Worm (Caenorhabditis elegans) whole organism, early embryonic: ENCODE data around the gene Y43F8B.22.

Source experiments
- B0310.2 ChIP-seq: sonication (generic microtip); optimal IDR thresholded peaks from 2 replicates; lab custom pipeline; 2016; ENCODE audit warnings: mild to moderate bottlenecking, missing genetic modification characterization, missing compliant biosample characterization
- F13C5.2 ChIP-seq: sonication (generic microtip); optimal IDR thresholded peaks from 2 replicates; lab custom pipeline; 2017; ENCODE audit warnings: mild to moderate bottlenecking, missing genetic modification characterization, inconsistent platforms, missing compliant biosample characterization
- aly-1 ChIP-seq: sonication (generic microtip); optimal IDR thresholded peaks from 2 replicates; lab custom pipeline; 2016; ENCODE audit warnings: missing genetic modification characterization, missing compliant biosample characterization
- ama-1 ChIP-seq: fragments of 150-350 bp; optimal IDR thresholded peaks from 2 replicates; lab custom pipeline; 2014
- ceh-13 ChIP-seq: fragments of 200-800 bp; sonication (Bioruptor generic); optimal IDR thresholded peaks from 2 replicates; lab custom pipeline; 2018; ENCODE audit warnings: mild to moderate bottlenecking, missing genetic modification characterization, missing compliant biosample characterization
- ceh-36 ChIP-seq: sonication (generic microtip); optimal IDR thresholded peaks from 2 replicates; lab custom pipeline; 2016; ENCODE audit warnings: missing genetic modification characterization, inconsistent platforms, missing compliant biosample characterization
- ets-7 ChIP-seq: sonication (generic microtip); optimal IDR thresholded peaks from 2 replicates; lab custom pipeline; 2016; ENCODE audit warnings: missing genotype, missing genetic modification characterization, missing compliant biosample characterization
- flt-1 ChIP-seq: fragments of 200-800 bp; sonication (Bioruptor generic); IDR thresholded peaks from 2 replicates; pipeline ENCODE4 v1.3.6; 2022; ENCODE audit warnings: missing genetic modification characterization, missing compliant biosample characterization
- hmbx-1 ChIP-seq: sonication (generic microtip); optimal IDR thresholded peaks from 2 replicates; lab custom pipeline; 2016; ENCODE audit warnings: mild to moderate bottlenecking, missing genetic modification characterization, missing compliant biosample characterization
- hmg-4 ChIP-seq: fragments of 200-800 bp; sonication (Bioruptor generic); optimal IDR thresholded peaks from 2 replicates; lab custom pipeline; 2018; ENCODE audit warnings: mild to moderate bottlenecking, missing genetic modification characterization, missing compliant biosample characterization
- hnd-1 ChIP-seq: sonication (generic microtip); optimal IDR thresholded peaks from 2 replicates; lab custom pipeline; 2016; ENCODE audit warnings: missing genetic modification characterization, missing compliant biosample characterization
- pes-1 ChIP-seq: fragments of 200-800 bp; sonication (Bioruptor generic); IDR thresholded peaks from 2 replicates; pipeline ENCODE4 v1.3.6; 2022; ENCODE audit warnings: missing genetic modification reagents, missing genetic modification characterization, missing compliant biosample characterization
- scrt-1 ChIP-seq: fragments of 200-800 bp; sonication (Bioruptor generic); IDR thresholded peaks from 2 replicates; pipeline ENCODE4 v1.3.6; 2022; ENCODE audit warnings: missing genetic modification characterization, missing compliant biosample characterization
- sea-1 ChIP-seq: fragments of 200-800 bp; sonication (Bioruptor generic); conservative IDR thresholded peaks from 2 replicates; pipeline ENCODE4 v1.3.6; 2022; ENCODE audit warnings: missing genetic modification characterization, missing compliant biosample characterization
- tbx-11 ChIP-seq: fragments of 200-800 bp; sonication (Bioruptor generic); IDR thresholded peaks from 2 replicates; pipeline ENCODE4 v1.3.6; 2022; ENCODE audit warnings: missing genetic modification characterization, missing compliant biosample characterization
- tbx-37 ChIP-seq: fragments of 200-800 bp; sonication (Bioruptor generic); conservative IDR thresholded peaks from 2 replicates; pipeline ENCODE4 v1.3.6; 2022; ENCODE audit warnings: missing genetic modification reagents, missing genetic modification characterization, missing compliant biosample characterization
- tra-4 ChIP-seq: sonication (generic microtip); optimal IDR thresholded peaks from 2 replicates; lab custom pipeline; 2017; ENCODE audit warnings: missing genetic modification characterization, missing compliant biosample characterization

Gene Y43F8B.22

DNA sequence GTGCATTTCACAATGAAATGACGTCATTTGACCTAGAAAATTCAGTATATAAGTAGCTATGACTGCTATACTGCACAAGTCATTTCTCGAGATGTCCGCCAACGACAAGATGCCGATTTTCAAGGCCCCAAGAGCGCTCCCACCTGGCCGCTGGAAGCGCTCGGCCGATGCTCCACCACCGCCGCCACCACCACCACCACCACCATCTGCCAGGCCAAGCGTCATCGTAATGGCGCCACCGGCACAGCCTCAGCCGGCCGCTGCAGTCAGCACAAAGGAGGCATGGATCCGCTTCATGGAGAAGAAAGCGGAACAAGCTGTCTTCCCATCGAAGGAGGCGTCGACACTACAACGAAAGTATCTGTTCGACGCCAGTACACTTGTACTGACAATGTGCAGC, 2.6 kb downstream of the Y43F8B.22 start, which contains the start of gene Y43F8B.28:
Gene Y43F8B.28, plus strand, starts transcription at position 59 of the 400 bp plus-strand sequence.
- TF ChIP-seq scrt-1 (GFP tag; lab: Robert Waterston, UW) (no peak), ceh-36 (no peak), ama-1 (lab: Kevin White, UChicago) (no peak), flt-1 (GFP tag; lab: Robert Waterston, UW) (no peak), pes-1 (GFP tag; lab: Robert Waterston, UW) (no peak)

DNA sequence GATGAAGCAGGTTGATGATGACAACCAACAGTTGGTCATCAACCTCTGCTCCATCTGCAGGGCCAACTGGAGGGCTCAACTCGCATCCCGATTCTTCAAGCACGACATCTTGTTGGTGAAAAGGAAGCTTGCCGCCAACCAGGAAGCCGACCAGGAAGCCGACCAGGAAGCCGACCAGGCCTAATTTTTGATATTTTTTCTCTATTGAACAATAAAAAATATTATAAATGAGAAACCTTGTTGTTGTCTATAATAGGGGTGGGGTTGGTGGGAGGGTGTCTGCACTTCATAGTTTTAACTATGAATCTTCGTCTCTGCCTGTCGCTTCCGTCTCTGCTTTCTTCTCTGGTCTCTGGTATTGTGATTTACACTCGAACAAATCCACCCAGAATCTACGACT, 3.1 kb downstream of the Y43F8B.22 start, which contains the start of gene Y43F8B.18:
Gene Y43F8B.18, plus strand, starts transcription at position 301 of the 400 bp plus-strand sequence.
- TF ChIP-seq ama-1 (lab: Kevin White, UChicago), result no peak

DNA sequence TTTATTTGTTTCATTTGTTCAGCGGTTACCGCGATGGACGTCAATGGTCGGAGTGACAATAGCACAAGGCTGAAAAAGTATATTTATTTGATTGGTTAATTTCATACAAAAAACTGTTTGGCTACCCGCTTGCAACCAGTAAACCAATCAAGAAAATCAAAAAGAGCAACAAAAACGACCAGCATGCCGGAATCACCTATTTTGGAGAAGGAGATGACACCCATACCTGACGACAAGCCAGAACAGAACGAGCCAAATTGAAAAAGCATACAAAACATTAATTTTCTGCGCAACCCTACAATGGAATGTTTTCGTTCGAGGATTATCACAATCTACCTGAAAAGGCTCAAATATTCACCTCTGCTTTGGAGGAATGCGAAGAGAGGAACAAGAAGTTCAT, 7.8 kb downstream of the Y43F8B.22 start, which contains the start of gene Y43F8B.7:
Gene Y43F8B.7, plus strand, starts transcription at position 301 of the 400 bp plus-strand sequence.
- TF ChIP-seq ceh-36 (no peak), ama-1 (lab: Kevin White, UChicago) (no peak), flt-1 (GFP tag; lab: Robert Waterston, UW) (no peak), sea-1 (GFP tag; lab: Robert Waterston, UW) (no peak), ets-7 (no peak), hmbx-1 (no peak), tbx-37 (GFP tag; lab: Robert Waterston, UW) (no peak), tbx-11 (GFP tag; lab: Robert Waterston, UW) (no peak), scrt-1 (GFP tag; lab: Robert Waterston, UW) (no peak), aly-1 (tag; lab: Kevin White, UChicago) (no peak), B0310.2 (tag; lab: Kevin White, UChicago) (no peak), hmg-4 (GFP tag; lab: Kevin White, UChicago) (no peak), tra-4 (no peak), ceh-13 (GFP tag; lab: Kevin White, UChicago) (no peak), pes-1 (GFP tag; lab: Robert Waterston, UW) (no peak), F13C5.2 (tag; lab: Kevin White, UChicago) (no peak)

DNA sequence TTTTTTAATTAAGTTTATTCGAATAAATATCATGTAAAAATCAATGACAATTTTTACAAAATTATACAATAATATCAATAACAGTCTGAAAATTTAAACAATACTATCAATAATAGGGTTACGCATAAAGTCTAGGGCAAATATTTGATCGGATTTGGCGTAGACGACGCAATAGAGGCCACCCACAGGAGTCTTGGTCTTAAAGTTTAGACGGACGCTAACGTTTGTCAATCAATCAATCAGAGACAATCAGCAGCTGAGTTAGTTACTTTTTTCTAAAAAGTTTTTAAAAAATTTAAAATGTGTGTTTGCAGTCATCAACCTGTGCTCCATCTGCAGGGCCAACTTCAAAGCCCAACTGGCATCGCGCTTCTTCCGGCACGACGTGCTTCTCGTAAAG, 8.7 kb downstream of the Y43F8B.22 start, which contains the start of gene Y43F8B.29:
Gene Y43F8B.29, plus strand, starts transcription at position 301 of the 400 bp plus-strand sequence.
- TF ChIP-seq hmbx-1 (no peak), ceh-36 (no peak), scrt-1 (GFP tag; lab: Robert Waterston, UW) (no peak), F13C5.2 (tag; lab: Kevin White, UChicago) (no peak), aly-1 (tag; lab: Kevin White, UChicago) (no peak), tbx-11 (GFP tag; lab: Robert Waterston, UW) (no peak), B0310.2 (tag; lab: Kevin White, UChicago) (no peak)

DNA sequence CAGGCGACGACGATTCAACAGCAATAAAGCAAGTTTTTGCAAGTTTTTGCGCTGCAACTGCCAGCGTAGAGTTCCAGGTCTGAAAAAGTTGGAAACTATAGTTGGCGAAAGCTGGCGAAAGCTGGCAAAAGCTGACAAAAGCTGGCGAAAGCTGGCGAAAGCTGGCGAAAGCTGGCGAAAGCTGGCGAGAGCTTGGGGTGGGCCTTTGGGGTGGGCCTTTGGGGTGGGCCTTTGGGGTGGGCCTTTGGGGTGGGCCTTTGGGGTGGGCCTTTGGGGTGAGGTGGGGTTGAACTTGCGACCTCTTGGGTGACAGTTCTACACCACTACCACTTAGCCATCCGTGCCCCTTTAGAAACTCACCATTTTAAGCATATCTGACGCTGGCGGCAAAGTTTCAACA, 12.5 kb downstream of the Y43F8B.22 start:
- TF ChIP-seq B0310.2 (tag; lab: Kevin White, UChicago), result no peak
- no peak for TF ChIP-seq sea-1 (GFP tag; lab: Robert Waterston, UW)

DNA sequence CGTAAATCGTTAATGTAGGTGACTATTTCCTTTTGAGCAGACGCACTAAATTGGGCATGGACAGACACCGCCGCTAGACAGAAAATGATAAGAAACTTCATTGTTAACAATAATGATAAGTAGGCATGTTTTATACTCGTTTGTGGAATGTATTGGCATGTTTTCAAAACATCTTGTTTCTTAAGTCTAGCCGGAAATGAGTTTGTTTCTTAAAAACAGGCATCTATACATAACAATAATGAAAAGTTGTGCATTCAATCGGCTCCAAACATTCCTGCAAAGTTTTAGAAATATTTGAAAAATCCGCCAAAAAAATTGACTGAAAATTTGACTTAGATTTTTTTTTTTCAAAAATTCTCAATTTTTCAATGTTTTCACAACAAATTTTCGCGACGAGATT, 13.0 kb downstream of the Y43F8B.22 start, which contains the start of gene scl-21:
Gene scl-21, minus strand, starts transcription at position 101 of the 400 bp plus-strand sequence.
- TF ChIP-seq scrt-1 (GFP tag; lab: Robert Waterston, UW) (no peak), hmbx-1 (no peak), ceh-36 (no peak), tbx-11 (GFP tag; lab: Robert Waterston, UW) (no peak), sea-1 (GFP tag; lab: Robert Waterston, UW) (no peak), ceh-13 (GFP tag; lab: Kevin White, UChicago) (no peak), hnd-1 (tag; lab: Kevin White, UChicago) (no peak), ama-1 (lab: Kevin White, UChicago) (no peak), B0310.2 (tag; lab: Kevin White, UChicago) (no peak), ets-7 (no peak), pes-1 (GFP tag; lab: Robert Waterston, UW) (no peak), tra-4 (no peak), hmg-4 (GFP tag; lab: Kevin White, UChicago) (no peak), flt-1 (GFP tag; lab: Robert Waterston, UW) (no peak), aly-1 (tag; lab: Kevin White, UChicago) (no peak), F13C5.2 (tag; lab: Kevin White, UChicago) (no peak), tbx-37 (GFP tag; lab: Robert Waterston, UW) (no peak)

DNA sequence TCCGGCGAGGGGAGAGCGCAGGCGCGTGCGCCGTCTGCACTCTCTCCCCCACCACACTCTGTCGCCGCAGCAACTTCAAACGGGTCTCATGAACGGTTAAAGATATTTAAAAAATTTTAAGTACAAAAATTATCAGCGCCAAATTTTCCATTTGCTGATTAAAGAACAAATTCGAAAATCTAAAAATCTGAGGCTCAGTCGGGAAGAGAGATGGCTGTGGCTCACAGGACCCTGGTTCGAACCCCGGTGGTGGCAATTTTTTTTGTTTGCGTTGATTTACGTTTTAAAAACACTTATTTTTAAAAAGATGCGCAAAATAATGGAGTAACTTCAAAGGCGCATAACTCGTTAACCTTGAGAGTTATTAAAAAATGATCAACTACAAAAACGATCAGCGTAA, 14.5 kb downstream of the Y43F8B.22 start:
- no peak for TF ChIP-seq ceh-13 (GFP tag; lab: Kevin White, UChicago)
- TF ChIP-seq tbx-37 (GFP tag; lab: Robert Waterston, UW), result no peak
- no peak for TF ChIP-seq tra-4
- no peak for TF ChIP-seq aly-1 (tag; lab: Kevin White, UChicago)
- no peak for TF ChIP-seq hmbx-1
- TF ChIP-seq ceh-36, result no peak
- TF ChIP-seq B0310.2 (tag; lab: Kevin White, UChicago), result no peak

DNA sequence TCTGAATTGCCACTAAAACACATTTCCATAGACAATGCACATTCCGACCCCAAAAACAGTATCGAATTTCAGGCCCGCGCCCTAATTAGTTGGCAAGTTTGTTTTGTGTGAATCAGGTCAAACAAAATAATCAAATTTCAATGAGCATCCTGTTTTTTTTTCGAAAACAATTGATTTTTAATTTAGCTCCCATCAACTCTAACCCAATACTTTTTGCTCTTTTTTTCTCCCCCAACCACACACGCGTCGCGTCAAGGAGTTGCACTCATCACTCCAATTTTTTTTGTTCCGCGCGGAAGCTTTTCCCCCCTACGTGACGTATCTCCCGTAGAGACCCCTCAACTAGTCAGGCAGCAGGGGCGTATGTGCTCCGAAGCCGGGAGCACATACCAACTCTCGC, 18.8 kb downstream of the Y43F8B.22 start:
- TF ChIP-seq B0310.2 (tag; lab: Kevin White, UChicago) (no peak), tra-4 (no peak), flt-1 (GFP tag; lab: Robert Waterston, UW) (no peak), tbx-37 (GFP tag; lab: Robert Waterston, UW) (no peak), ceh-13 (GFP tag; lab: Kevin White, UChicago) (no peak), sea-1 (GFP tag; lab: Robert Waterston, UW) (no peak), tbx-11 (GFP tag; lab: Robert Waterston, UW) (no peak), hmg-4 (GFP tag; lab: Kevin White, UChicago) (no peak), hnd-1 (tag; lab: Kevin White, UChicago) (no peak), scrt-1 (GFP tag; lab: Robert Waterston, UW) (no peak), hmbx-1 (no peak), ets-7 (no peak), pes-1 (GFP tag; lab: Robert Waterston, UW) (no peak), F13C5.2 (tag; lab: Kevin White, UChicago) (no peak), ama-1 (lab: Kevin White, UChicago) (no peak), aly-1 (tag; lab: Kevin White, UChicago) (no peak), ceh-36 (no peak)
